Worm (Caenorhabditis elegans): ENCODE results near the gene C18H7.1.

- TF ChIP-seq elt-3 (tag; optimal IDR thresholded peaks at IDR 0.05) (no peak), ceh-83 (GFP tag; optimal IDR thresholded peaks at IDR 0.05) (no peak), ztf-11 (tag; optimal IDR thresholded peaks at IDR 0.05) (no peak), ceh-39 (tag; optimal IDR thresholded peaks at IDR 0.05) (no peak), nhr-12 (tag; optimal IDR thresholded peaks at IDR 0.05) (no peak), nhr-2 (tag; optimal IDR thresholded peaks at IDR 0.05) (no peak), hlh-1 (tag; optimal IDR thresholded peaks at IDR 0.05) (no peak), cnd-1 (tag; optimal IDR thresholded peaks at IDR 0.05) (no peak), pha-4 (tag; optimal IDR thresholded peaks at IDR 0.05) (no peak), snpc-4 (tag; optimal IDR thresholded peaks at IDR 0.05) (no peak), nhr-76 (tag; optimal IDR thresholded peaks at IDR 0.05) (no peak), ces-1 (GFP tag; optimal IDR thresholded peaks at IDR 0.05) (no peak)
These were observed 8.5 kb downstream of the C18H7.1 start for ce11 chrIV:623876-624275.

All from whole organism, mixed stage, embryonic.